Worm (Caenorhabditis elegans): ENCODE results near the gene dsl-6.

ce11 chrIV:11401482-11401881 lies 3.4 kb upstream of the dsl-6 start:
- no peak for TF ChIP-seq klf-2 (GFP tag; conservative IDR thresholded peaks at IDR 0.05)
- TF ChIP-seq T22C8.4 (GFP tag; IDR thresholded peaks at IDR 0.05) = no peak

All from whole organism, midembryonic.